Fruit fly (Drosophila melanogaster) whole organism, embryonic: ENCODE measurements around the gene CG17364.

Source experiments
- Abd-B ChIP-seq: fragments of 200-800 bp; sonication (Bioruptor generic); optimal IDR thresholded peaks from 2 replicates; lab custom pipeline; 2018; ENCODE audit warnings: missing biosample characterization, mild to moderate bottlenecking, missing genetic modification characterization, moderate library complexity
- Atf3 ChIP-seq: fragments of 200-800 bp; sonication (Bioruptor generic); optimal IDR thresholded peaks from 3 replicates; lab custom pipeline; 2016; ENCODE audit warnings: missing biosample characterization, missing genetic modification characterization
- B-H2 ChIP-seq: fragments of 200-800 bp; sonication (Bioruptor generic); optimal IDR thresholded peaks from 2 replicates; lab custom pipeline; 2018; ENCODE audit warnings: missing biosample characterization, mild to moderate bottlenecking, missing genetic modification characterization
- Bgb ChIP-seq: fragments of 200-800 bp; sonication (Bioruptor generic); IDR thresholded peaks from 2 replicates; pipeline ENCODE4 v1.3.6; 2022; ENCODE audit warnings: missing biosample characterization, missing genetic modification characterization; ENCODE audit not compliant: partially characterized antibody
- CG10209 ChIP-seq: fragments of 200-800 bp; sonication (Bioruptor generic); optimal IDR thresholded peaks from 3 replicates; lab custom pipeline; 2017; ENCODE audit warnings: missing biosample characterization, mild to moderate bottlenecking, missing genetic modification characterization, missing genetic modification reagents
- CG10462 ChIP-seq: fragments of 200-800 bp; sonication (Bioruptor generic); optimal IDR thresholded peaks from 2 replicates; lab custom pipeline; 2016; ENCODE audit warnings: missing biosample characterization, missing genetic modification characterization
- CG1233 ChIP-seq: fragments of 200-800 bp; sonication (Bioruptor generic); optimal IDR thresholded peaks from 4 replicates; lab custom pipeline; 2018; ENCODE audit warnings: missing biosample characterization, mild to moderate bottlenecking, missing genetic modification characterization
- CG12659 ChIP-seq: fragments of 200-800 bp; sonication (Bioruptor generic); optimal IDR thresholded peaks from 3 replicates; lab custom pipeline; 2017; ENCODE audit warnings: mild to moderate bottlenecking, missing biosample characterization, missing genetic modification reagents, missing genetic modification characterization
- CG13624 ChIP-seq: fragments of 200-800 bp; sonication (Bioruptor generic); optimal IDR thresholded peaks from 2 replicates; lab custom pipeline; 2016; ENCODE audit warnings: missing biosample characterization, missing genetic modification characterization
- CG15601 ChIP-seq: fragments of 200-800 bp; sonication (Bioruptor generic); optimal IDR thresholded peaks from 3 replicates; lab custom pipeline; 2019; ENCODE audit warnings: missing biosample characterization, mild to moderate bottlenecking, missing genetic modification characterization, moderate library complexity
- CG17359 ChIP-seq: fragments of 200-800 bp; sonication (Bioruptor generic); optimal IDR thresholded peaks from 3 replicates; lab custom pipeline; 2018; ENCODE audit warnings: missing biosample characterization, mild to moderate bottlenecking, missing genetic modification characterization, moderate library complexity
- CG18764 ChIP-seq: fragments of 200-800 bp; sonication (Bioruptor generic); optimal IDR thresholded peaks from 3 replicates; lab custom pipeline; 2016; ENCODE audit warnings: missing biosample characterization, missing genetic modification characterization
- CG30403 ChIP-seq: fragments of 200-800 bp; sonication (Bioruptor generic); optimal IDR thresholded peaks from 3 replicates; lab custom pipeline; 2016; ENCODE audit warnings: missing biosample characterization, missing genetic modification characterization
- CG32532 ChIP-seq: fragments of 200-800 bp; sonication (Bioruptor generic); IDR thresholded peaks from 2 replicates; pipeline ENCODE4 v1.3.6; 2022; ENCODE audit warnings: missing biosample characterization, missing genetic modification characterization
- CG3726 ChIP-seq: fragments of 200-800 bp; sonication (Bioruptor generic); IDR thresholded peaks from 3 replicates; pipeline ENCODE4, ENCODE4 v1.3.6; 2022; ENCODE audit warnings: missing biosample characterization, missing genetic modification characterization
- CG8290 ChIP-seq, 3 experiments: fragments of 200-800 bp; sonication (Bioruptor generic); optimal IDR thresholded peaks; 2 replicates each; lab custom pipeline; 2016 to 2019; ENCODE audit warnings: missing biosample characterization in 3 of 3, missing genetic modification characterization in 3 of 3, mild to moderate bottlenecking in 2 of 3, moderate library complexity in 1 of 3
- D19B ChIP-seq: fragments of 200-800 bp; sonication (Bioruptor generic); optimal IDR thresholded peaks from 2 replicates; lab custom pipeline; 2017; ENCODE audit warnings: missing biosample characterization, mild to moderate bottlenecking, missing genetic modification characterization
- Dfd ChIP-seq, 2 experiments: fragments of >200 bp; optimal IDR thresholded peaks; 2 replicates each; lab custom pipeline; 2017; ENCODE audit warnings: missing biosample characterization in 2 of 2, missing genetic modification characterization in 2 of 2
- Drgx ChIP-seq: fragments of 200-800 bp; sonication (Bioruptor generic); IDR thresholded peaks from 2 replicates; pipeline ENCODE4 v1.3.6; 2022; ENCODE audit warnings: missing biosample characterization, missing genetic modification characterization
- ERR ChIP-seq: fragments of 200-800 bp; sonication (Bioruptor generic); optimal IDR thresholded peaks from 2 replicates; lab custom pipeline; 2016; ENCODE audit warnings: missing biosample characterization, missing genetic modification characterization
- Eip74EF ChIP-seq, 2 experiments: fragments of 200-800 bp in 1 of 2; fragments of >200 bp in 1 of 2; sonication (Bioruptor generic) in 1 of 2; optimal IDR thresholded peaks; 2 replicates each; lab custom pipeline; 2017 to 2019; ENCODE audit warnings: missing biosample characterization in 2 of 2, missing genetic modification characterization in 2 of 2, mild to moderate bottlenecking in 1 of 2, moderate library complexity in 1 of 2
- Hmx ChIP-seq: fragments of 200-800 bp; sonication (Bioruptor generic); optimal IDR thresholded peaks from 2 replicates; lab custom pipeline; 2016; ENCODE audit warnings: missing biosample characterization, missing genetic modification characterization
- Hr3 ChIP-seq: fragments of 200-800 bp; sonication (Bioruptor generic); optimal IDR thresholded peaks from 3 replicates; lab custom pipeline; 2016; ENCODE audit warnings: missing biosample characterization, missing genetic modification characterization
- Hr78 ChIP-seq, 2 experiments: fragments of 200-800 bp in 1 of 2; fragments of >200 bp in 1 of 2; sonication (Bioruptor generic) in 1 of 2; optimal IDR thresholded peaks; 2 replicates each; lab custom pipeline; 2017 to 2019; ENCODE audit warnings: missing biosample characterization in 2 of 2, missing genetic modification characterization in 2 of 2, mild to moderate bottlenecking in 1 of 2, moderate library complexity in 1 of 2
- MESR4 ChIP-seq: fragments of 200-800 bp; sonication (Bioruptor generic); optimal IDR thresholded peaks from 2 replicates; lab custom pipeline; 2018; ENCODE audit warnings: missing biosample characterization, mild to moderate bottlenecking, missing genetic modification characterization, moderate library complexity
- MTF-1 ChIP-seq: fragments of 200-800 bp; sonication (Bioruptor generic); optimal IDR thresholded peaks from 2 replicates; lab custom pipeline; 2018; ENCODE audit warnings: missing biosample characterization, mild to moderate bottlenecking, missing genetic modification characterization, borderline replicate concordance
- Nf-YA ChIP-seq: fragments of 200-800 bp; sonication (Bioruptor generic); IDR thresholded peaks from 2 replicates; pipeline ENCODE4 v1.3.6; 2022; ENCODE audit warnings: missing biosample characterization, missing genetic modification characterization
- PHDP ChIP-seq: fragments of 200-800 bp; sonication (Bioruptor generic); optimal IDR thresholded peaks from 3 replicates; lab custom pipeline; 2018; ENCODE audit warnings: missing biosample characterization, mild to moderate bottlenecking, missing genetic modification characterization, moderate library complexity
- Spps ChIP-seq: fragments of 200-800 bp; sonication (Bioruptor generic); optimal IDR thresholded peaks from 2 replicates; lab custom pipeline; 2018; ENCODE audit warnings: missing biosample characterization, mild to moderate bottlenecking, missing genetic modification characterization
- ac ChIP-seq: fragments of 200-800 bp; sonication (Bioruptor generic); optimal IDR thresholded peaks from 3 replicates; lab custom pipeline; 2017; ENCODE audit warnings: missing biosample characterization, mild to moderate bottlenecking, missing genetic modification characterization
- aop ChIP-seq: fragments of 200-800 bp; sonication (Bioruptor generic); IDR thresholded peaks from 2 replicates; pipeline ENCODE4 v1.3.6; 2022; ENCODE audit warnings: missing biosample characterization, missing genetic modification characterization
- ato ChIP-seq: fragments of 200-800 bp; sonication (Bioruptor generic); IDR thresholded peaks from 2 replicates; pipeline ENCODE4 v1.3.6; 2022; ENCODE audit warnings: missing biosample characterization, missing genetic modification characterization; ENCODE audit not compliant: partially characterized antibody
- caup ChIP-seq: fragments of 200-800 bp; sonication (Bioruptor generic); optimal IDR thresholded peaks from 3 replicates; lab custom pipeline; 2017; ENCODE audit warnings: missing biosample characterization, mild to moderate bottlenecking, missing genetic modification characterization, moderate library complexity; ENCODE audit not compliant: severe bottlenecking
- cwo ChIP-seq: fragments of 200-800 bp; sonication (Bioruptor generic); optimal IDR thresholded peaks from 3 replicates; lab custom pipeline; 2017; ENCODE audit warnings: missing biosample characterization, missing genetic modification characterization, mild to moderate bottlenecking, moderate library complexity, missing genetic modification reagents
- danr ChIP-seq: fragments of 200-800 bp; sonication (Bioruptor generic); IDR thresholded peaks from 2 replicates; pipeline ENCODE4 v1.3.6; 2022; ENCODE audit warnings: missing biosample characterization, missing genetic modification characterization
- dmrt11E ChIP-seq: fragments of 200-800 bp; sonication (Bioruptor generic); optimal IDR thresholded peaks from 3 replicates; lab custom pipeline; 2018; ENCODE audit warnings: missing biosample characterization, mild to moderate bottlenecking, missing genetic modification characterization, moderate library complexity
- dmrt99B ChIP-seq: fragments of 200-800 bp; sonication (Bioruptor generic); optimal IDR thresholded peaks from 2 replicates; lab custom pipeline; 2018; ENCODE audit warnings: missing biosample characterization, mild to moderate bottlenecking, missing genetic modification characterization, moderate library complexity
- eyg ChIP-seq: fragments of 200-800 bp; sonication (Bioruptor generic); optimal IDR thresholded peaks from 3 replicates; lab custom pipeline; 2016; ENCODE audit warnings: missing biosample characterization, missing genetic modification characterization
- ham ChIP-seq: fragments of 200-800 bp; sonication (Bioruptor generic); IDR thresholded peaks from 2 replicates; pipeline ENCODE4 v1.3.6; 2022; ENCODE audit warnings: missing biosample characterization, missing genetic modification characterization
- lilli ChIP-seq: fragments of 200-800 bp; sonication (Bioruptor generic); optimal IDR thresholded peaks from 3 replicates; lab custom pipeline; 2016; ENCODE audit warnings: missing biosample characterization, missing genetic modification characterization
- nerfin-1 ChIP-seq: fragments of 200-800 bp; sonication (Bioruptor generic); optimal IDR thresholded peaks from 3 replicates; lab custom pipeline; 2019; ENCODE audit warnings: missing biosample characterization, mild to moderate bottlenecking, missing genetic modification characterization, moderate library complexity
- nom ChIP-seq: fragments of 200-800 bp; sonication (Bioruptor generic); optimal IDR thresholded peaks from 2 replicates; lab custom pipeline; 2017; ENCODE audit warnings: missing biosample characterization, missing genetic modification characterization, mild to moderate bottlenecking, moderate library complexity, missing genetic modification reagents
- p53 ChIP-seq: fragments of 200-800 bp; sonication (Bioruptor generic); optimal IDR thresholded peaks from 2 replicates; lab custom pipeline; 2016; ENCODE audit warnings: missing biosample characterization, missing genetic modification characterization
- pzg ChIP-seq: fragments of 200-800 bp; sonication (Bioruptor generic); optimal IDR thresholded peaks from 3 replicates; lab custom pipeline; 2018; ENCODE audit warnings: missing biosample characterization, mild to moderate bottlenecking, missing genetic modification characterization, moderate library complexity
- ssp ChIP-seq: fragments of 200-800 bp; sonication (Bioruptor generic); IDR thresholded peaks from 2 replicates; pipeline ENCODE4 v1.3.6; 2022; ENCODE audit warnings: missing biosample characterization, missing genetic modification characterization
- tll ChIP-seq, 2 experiments: fragments of 200-800 bp in 1 of 2; fragments of >200 bp in 1 of 2; sonication (Bioruptor generic) in 1 of 2; optimal IDR thresholded peaks; 2 replicates each; lab custom pipeline; 2017 to 2019; ENCODE audit warnings: missing biosample characterization in 2 of 2, missing genetic modification characterization in 2 of 2, mild to moderate bottlenecking in 1 of 2, moderate library complexity in 1 of 2
- unpg ChIP-seq: fragments of 200-800 bp; sonication (Bioruptor generic); optimal IDR thresholded peaks from 3 replicates; lab custom pipeline; 2018; ENCODE audit warnings: missing biosample characterization, mild to moderate bottlenecking, missing genetic modification characterization, moderate library complexity
- zen ChIP-seq: fragments of 200-800 bp; sonication (Bioruptor generic); optimal IDR thresholded peaks from 3 replicates; lab custom pipeline; 2018; ENCODE audit warnings: missing biosample characterization, mild to moderate bottlenecking, missing genetic modification characterization, moderate library complexity
- zf30C ChIP-seq: fragments of 200-800 bp; sonication (Bioruptor generic); optimal IDR thresholded peaks from 3 replicates; lab custom pipeline; 2018; ENCODE audit warnings: missing biosample characterization, mild to moderate bottlenecking, missing genetic modification characterization

The CG17364 gene

DNA sequence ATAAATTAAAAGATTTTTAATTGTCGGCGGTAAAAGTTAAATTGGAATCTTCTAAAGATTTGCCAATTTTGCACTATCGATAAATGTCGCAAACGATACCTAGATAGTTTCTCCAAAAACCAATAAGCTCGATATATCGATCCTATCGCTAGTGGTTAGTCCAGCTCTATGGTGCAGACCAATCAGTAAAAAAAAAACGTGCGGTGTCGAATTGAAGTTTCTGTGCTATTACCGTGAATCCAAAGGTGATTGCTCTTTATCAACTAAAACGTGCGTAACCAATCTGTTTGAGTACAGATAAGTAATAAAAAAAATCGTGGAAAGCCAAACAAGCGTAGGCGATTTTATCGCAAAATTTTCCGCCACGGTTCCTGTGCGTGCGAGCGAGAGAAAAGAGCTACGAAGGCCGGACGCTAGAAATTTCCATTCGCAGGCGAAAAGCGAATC, 43.7 kb upstream of the CG17364 start, which contains the start of gene Hsp110 (continued):
- TF ChIP-seq MTF-1 (GFP tag; lab: Kevin White, UChicago) (no peak), B-H2 (GFP tag; lab: Kevin White, UChicago) (peak; percentile 45), CG10462 (GFP tag; lab: Kevin White, UChicago) (no peak), tll (GFP tag; optimal IDR thresholded peaks at IDR 0.05; lab: Kevin White, UChicago) (no peak), MESR4 (GFP tag; lab: Kevin White, UChicago) (peak; percentile 45), ERR (no peak), CG30403 (GFP tag; lab: Kevin White, UChicago) (peak; percentile 11), Hmx (GFP tag; lab: Kevin White, UChicago) (no peak), zen (peak; percentile 29), Nf-YA (GFP tag; lab: Robert Waterston, UW) (no peak), dmrt99B (no peak), Hr3 (no peak), Abd-B (no peak), nerfin-1 (tag; lab: Kevin White, UChicago) (peak; percentile 42), dmrt11E (tag; lab: Kevin White, UChicago) (no peak), Eip74EF (GFP tag; optimal IDR thresholded peaks at IDR 0.05; lab: Kevin White, UChicago) (peak in 1 of 2 experiments; percentile 17), Dfd (GFP tag; optimal IDR thresholded peaks at IDR 0.05; lab: Kevin White, UChicago) (no peak), CG8290 (GFP tag; optimal IDR thresholded peaks at IDR 0.05; lab: Kevin White, UChicago) (no peak), CG8290 (tag; optimal IDR thresholded peaks at IDR 0.05; lab: Kevin White, UChicago) (no peak), CG10209 (GFP tag; lab: Kevin White, UChicago) (no peak), D19B (no peak), Spps (tag; lab: Kevin White, UChicago) (no peak), Drgx (GFP tag; lab: Robert Waterston, UW) (no peak), pzg (GFP tag; lab: Kevin White, UChicago) (peak; percentile 92), lilli (GFP tag; lab: Kevin White, UChicago) (peak; percentile 62), cwo (GFP tag; lab: Kevin White, UChicago) (peak; percentile 93), aop (GFP tag; lab: Robert Waterston, UW) (no peak), caup (GFP tag; lab: Kevin White, UChicago) (no peak), Hr78 (GFP tag; optimal IDR thresholded peaks at IDR 0.05; lab: Kevin White, UChicago) (no peak), CG15601 (tag; lab: Kevin White, UChicago) (peak; percentile 27), p53 (GFP tag; lab: Kevin White, UChicago) (no peak), nom (peak; percentile 66), danr (no peak), Atf3 (GFP tag; lab: Kevin White, UChicago) (no peak), ac (no peak), CG18764 (GFP tag; lab: Kevin White, UChicago) (no peak), CG17359 (tag; lab: Kevin White, UChicago) (peak; percentile 37), CG13624 (GFP tag; lab: Kevin White, UChicago) (peak; percentile 26), CG3726 (GFP tag; lab: Robert Waterston, UW) (no peak), ham (GFP tag; lab: Robert Waterston, UW) (no peak), zf30C (no peak), CG32532 (peak; percentile 53), ssp (GFP tag; lab: Robert Waterston, UW) (no peak), Bgb (GFP tag; lab: Robert Waterston, UW) (peak; percentile 100), unpg (peak; percentile 7), CG1233 (no peak), ato (GFP tag; lab: Robert Waterston, UW) (peak; percentile 99), PHDP (tag; lab: Kevin White, UChicago) (peak; percentile 10), eyg (GFP tag; lab: Kevin White, UChicago) (no peak), CG12659 (GFP tag; lab: Kevin White, UChicago) (peak; percentile 54)
